Worm (Caenorhabditis elegans): Measurements from ENCODE around the gene hgrs-1.

The hgrs-1 gene

DNA sequence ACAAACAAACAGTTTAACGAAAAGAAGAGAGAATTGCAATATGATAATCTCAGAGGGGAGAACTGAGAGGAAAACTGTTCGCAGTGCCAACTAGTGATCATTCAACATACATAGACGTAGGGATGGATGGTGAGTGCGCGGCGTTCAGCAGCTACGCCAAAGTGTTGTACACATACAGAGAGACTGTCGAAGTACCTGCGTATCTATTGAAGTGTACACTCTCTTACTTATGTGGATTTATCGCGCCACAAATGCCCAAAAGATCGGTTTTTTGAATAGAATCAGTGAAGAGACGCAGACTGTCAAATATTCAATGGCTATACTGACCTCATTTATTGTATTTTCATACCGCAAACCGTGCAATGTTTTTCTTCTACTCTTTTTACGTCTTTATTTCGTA is 35.6 kb downstream of the hgrs-1 start:
- no peak for TF ChIP-seq hmg-4 (GFP tag; optimal IDR thresholded peaks at IDR 0.05)
- no peak for TF ChIP-seq ceh-36 (tag; optimal IDR thresholded peaks at IDR 0.05)
- TF ChIP-seq F13C5.2 (tag; optimal IDR thresholded peaks at IDR 0.05) = no peak
- no peak for TF ChIP-seq ama-1 (optimal IDR thresholded peaks at IDR 0.05)
- TF ChIP-seq B0310.2 (tag; optimal IDR thresholded peaks at IDR 0.05) = no peak
- TF ChIP-seq flt-1 (GFP tag; IDR thresholded peaks at IDR 0.05) = no peak
- no peak for TF ChIP-seq hmbx-1 (tag; optimal IDR thresholded peaks at IDR 0.05)
- TF ChIP-seq hnd-1 (tag; optimal IDR thresholded peaks at IDR 0.05) = no peak
- TF ChIP-seq tra-4 (tag; optimal IDR thresholded peaks at IDR 0.05) = no peak
- TF ChIP-seq tbx-11 (GFP tag; IDR thresholded peaks at IDR 0.05) = no peak
- TF ChIP-seq pes-1 (GFP tag; IDR thresholded peaks at IDR 0.05) = no peak
- no peak for TF ChIP-seq aly-1 (tag; optimal IDR thresholded peaks at IDR 0.05)
- no peak for TF ChIP-seq ceh-13 (GFP tag; optimal IDR thresholded peaks at IDR 0.05)

DNA sequence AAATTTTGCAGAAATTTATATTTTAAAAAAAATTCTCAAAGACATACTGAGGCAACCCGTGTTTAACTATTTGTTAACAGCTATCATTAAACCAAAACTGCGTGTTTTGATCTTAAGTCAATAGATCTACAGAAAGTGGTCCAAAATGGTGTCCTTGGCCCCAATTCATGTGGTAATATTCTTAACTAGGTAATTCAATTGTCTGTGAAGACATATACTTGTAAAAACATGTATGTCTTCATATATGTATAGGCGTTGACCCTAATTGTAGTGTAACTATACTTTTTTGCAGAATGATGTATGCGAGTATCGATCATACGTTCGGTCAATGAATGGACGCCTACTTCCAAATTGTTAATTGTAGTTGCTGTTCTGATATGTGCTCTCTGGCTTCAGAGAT is 36.2 kb downstream of the hgrs-1 start, which contains the start of gene C07G1.15:
TSS of gene C07G1.15 (plus strand) at position 301 of the 400 bp plus-strand sequence.
- TF ChIP-seq aly-1 (tag; optimal IDR thresholded peaks at IDR 0.05) = no peak
- no peak for TF ChIP-seq pes-1 (GFP tag; IDR thresholded peaks at IDR 0.05)
- no peak for TF ChIP-seq sea-1 (GFP tag; conservative IDR thresholded peaks at IDR 0.05)
- no peak for TF ChIP-seq hnd-1 (tag; optimal IDR thresholded peaks at IDR 0.05)
- no peak for TF ChIP-seq F13C5.2 (tag; optimal IDR thresholded peaks at IDR 0.05)
- no peak for TF ChIP-seq tbx-37 (GFP tag; conservative IDR thresholded peaks at IDR 0.05)
- no peak for TF ChIP-seq ceh-36 (tag; optimal IDR thresholded peaks at IDR 0.05)
- no peak for TF ChIP-seq scrt-1 (GFP tag; IDR thresholded peaks at IDR 0.05)
- TF ChIP-seq flt-1 (GFP tag; IDR thresholded peaks at IDR 0.05) = no peak

DNA sequence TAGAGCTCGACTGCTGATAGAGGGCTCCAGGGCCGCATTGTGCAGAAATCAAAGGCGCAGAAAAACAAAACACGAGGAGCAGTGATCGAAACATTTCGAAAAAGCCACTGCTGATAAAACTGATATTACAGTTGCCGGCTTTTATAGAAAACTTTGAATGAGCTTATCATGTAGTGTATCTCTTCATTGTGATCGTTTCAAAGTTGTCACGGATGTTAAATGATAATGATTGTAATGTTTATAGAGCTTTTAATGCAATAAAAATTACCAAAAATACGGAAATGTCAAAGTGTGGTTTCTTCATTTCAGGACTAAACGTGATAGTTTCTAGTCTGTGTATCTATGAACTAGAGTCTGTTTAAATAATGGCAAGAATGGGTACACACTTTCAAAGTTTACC is 37.2 kb downstream of the hgrs-1 start, which contains the start of gene clec-52:
TSS of gene clec-52 (minus strand) at position 101 of the 400 bp plus-strand sequence.
- TF ChIP-seq flt-1 (GFP tag; IDR thresholded peaks at IDR 0.05) = no peak

DNA sequence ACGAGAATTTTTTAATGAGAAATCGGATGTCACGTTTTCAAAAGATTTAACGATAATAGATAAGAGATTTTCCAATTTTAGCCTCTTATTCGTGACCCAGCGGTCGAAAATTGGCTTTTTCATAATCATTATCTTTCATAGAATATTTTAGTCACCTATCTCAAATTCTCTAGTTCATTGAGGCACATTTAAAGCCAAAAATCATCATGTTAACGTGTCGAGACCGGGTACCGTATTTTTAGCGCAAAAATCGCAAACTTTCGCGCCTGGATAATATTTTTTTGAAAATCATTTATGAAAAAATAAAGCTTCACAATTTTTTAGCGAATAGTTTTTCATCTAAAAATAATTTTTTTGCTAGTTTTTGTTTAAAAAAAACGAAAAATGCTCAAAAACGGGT is 39.9 kb downstream of the hgrs-1 start, which contains the start of gene B0218.7:
TSS of gene B0218.7 (minus strand) at position 101 of the 400 bp plus-strand sequence.
- TF ChIP-seq hnd-1 (tag; optimal IDR thresholded peaks at IDR 0.05) (no peak), hmg-4 (GFP tag; optimal IDR thresholded peaks at IDR 0.05) (no peak), F13C5.2 (tag; optimal IDR thresholded peaks at IDR 0.05) (no peak), aly-1 (tag; optimal IDR thresholded peaks at IDR 0.05) (no peak), flt-1 (GFP tag; IDR thresholded peaks at IDR 0.05) (no peak), B0310.2 (tag; optimal IDR thresholded peaks at IDR 0.05) (no peak), tra-4 (tag; optimal IDR thresholded peaks at IDR 0.05) (no peak), pes-1 (GFP tag; IDR thresholded peaks at IDR 0.05) (no peak), ceh-36 (tag; optimal IDR thresholded peaks at IDR 0.05) (no peak), ceh-13 (GFP tag; optimal IDR thresholded peaks at IDR 0.05) (no peak)

DNA sequence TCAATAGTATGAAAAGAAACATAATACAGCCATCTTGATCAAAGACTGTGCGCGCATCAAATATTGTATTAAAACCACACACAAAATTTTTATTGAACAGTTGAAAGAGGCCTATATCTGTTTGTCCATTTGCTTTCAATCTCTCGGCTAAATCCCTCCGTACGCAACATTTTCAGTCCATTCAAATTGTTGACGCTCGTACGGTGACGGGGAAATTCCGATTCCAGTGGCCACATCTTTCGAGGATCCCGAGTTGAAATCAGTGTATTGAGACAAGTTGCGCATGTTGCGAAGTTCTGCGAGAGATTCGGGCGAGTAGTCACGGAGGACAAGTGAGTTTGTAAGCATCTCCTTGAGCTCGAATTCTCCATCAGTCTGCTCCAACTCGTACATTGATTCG is 41.3 kb downstream of the hgrs-1 start:
- no peak for TF ChIP-seq ets-7 (tag; optimal IDR thresholded peaks at IDR 0.05)
- no peak for TF ChIP-seq F13C5.2 (tag; optimal IDR thresholded peaks at IDR 0.05)
- TF ChIP-seq hmbx-1 (tag; optimal IDR thresholded peaks at IDR 0.05) = no peak
- no peak for TF ChIP-seq flt-1 (GFP tag; IDR thresholded peaks at IDR 0.05)
- TF ChIP-seq hnd-1 (tag; optimal IDR thresholded peaks at IDR 0.05) = no peak
- TF ChIP-seq ceh-36 (tag; optimal IDR thresholded peaks at IDR 0.05) = no peak
- no peak for TF ChIP-seq sea-1 (GFP tag; conservative IDR thresholded peaks at IDR 0.05)
- TF ChIP-seq pes-1 (GFP tag; IDR thresholded peaks at IDR 0.05) = no peak
- no peak for TF ChIP-seq B0310.2 (tag; optimal IDR thresholded peaks at IDR 0.05)
- no peak for TF ChIP-seq tbx-37 (GFP tag; conservative IDR thresholded peaks at IDR 0.05)
- TF ChIP-seq scrt-1 (GFP tag; IDR thresholded peaks at IDR 0.05) = no peak
- no peak for TF ChIP-seq ama-1 (optimal IDR thresholded peaks at IDR 0.05)
- no peak for TF ChIP-seq hmg-4 (GFP tag; optimal IDR thresholded peaks at IDR 0.05)

DNA sequence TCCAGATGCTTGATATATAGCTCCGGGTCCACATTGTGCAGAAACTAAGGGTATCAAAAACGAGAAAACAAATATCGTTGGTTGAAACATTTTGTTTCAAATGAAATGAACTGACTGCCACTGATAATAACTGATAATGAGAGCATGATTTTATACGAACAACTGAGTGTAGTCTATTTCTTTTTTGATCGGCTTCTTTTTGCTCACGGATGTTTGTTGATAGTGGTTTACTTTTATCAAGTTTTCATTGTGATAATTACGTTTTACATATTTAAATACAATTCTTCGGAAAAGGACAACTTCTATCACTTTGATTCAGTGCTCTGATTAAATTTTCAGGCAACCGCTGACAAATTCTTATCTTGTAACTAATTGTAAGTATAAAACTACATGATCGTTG is 42.2 kb downstream of the hgrs-1 start, which contains the start of gene clec-51:
TSS of gene clec-51 (minus strand) at position 114 of the 400 bp plus-strand sequence.
- TF ChIP-seq ceh-13 (GFP tag; optimal IDR thresholded peaks at IDR 0.05) = no peak
- no peak for TF ChIP-seq aly-1 (tag; optimal IDR thresholded peaks at IDR 0.05)
- no peak for TF ChIP-seq tra-4 (tag; optimal IDR thresholded peaks at IDR 0.05)
- TF ChIP-seq tbx-11 (GFP tag; IDR thresholded peaks at IDR 0.05) = no peak
- no peak for TF ChIP-seq B0310.2 (tag; optimal IDR thresholded peaks at IDR 0.05)
- no peak for TF ChIP-seq pes-1 (GFP tag; IDR thresholded peaks at IDR 0.05)
- TF ChIP-seq flt-1 (GFP tag; IDR thresholded peaks at IDR 0.05) = no peak
- TF ChIP-seq scrt-1 (GFP tag; IDR thresholded peaks at IDR 0.05) = no peak
- TF ChIP-seq F13C5.2 (tag; optimal IDR thresholded peaks at IDR 0.05) = no peak

DNA sequence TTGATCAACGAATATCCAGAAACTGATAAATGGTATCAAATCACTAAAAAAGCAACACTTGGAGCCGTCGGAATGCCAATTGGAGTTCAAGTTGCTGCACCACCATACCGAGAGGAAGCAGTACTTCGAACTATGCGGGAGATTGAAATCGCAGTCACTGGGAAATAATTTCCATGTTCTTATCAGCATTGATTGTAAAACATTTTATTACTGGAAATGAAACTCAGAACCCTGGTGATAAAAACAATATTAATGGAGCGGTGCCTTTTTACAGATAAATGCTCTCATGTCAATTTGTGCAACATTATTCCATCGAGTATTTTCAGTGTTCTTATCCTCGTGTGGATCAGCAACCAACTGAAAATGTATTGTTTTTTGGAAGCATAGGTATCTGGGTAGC is 44.1 kb downstream of the hgrs-1 start:
- TF ChIP-seq tbx-37 (GFP tag; conservative IDR thresholded peaks at IDR 0.05) = no peak
- TF ChIP-seq tra-4 (tag; optimal IDR thresholded peaks at IDR 0.05) = no peak
- TF ChIP-seq hmbx-1 (tag; optimal IDR thresholded peaks at IDR 0.05) = no peak
- no peak for TF ChIP-seq ceh-36 (tag; optimal IDR thresholded peaks at IDR 0.05)
- no peak for TF ChIP-seq scrt-1 (GFP tag; IDR thresholded peaks at IDR 0.05)
- no peak for TF ChIP-seq hnd-1 (tag; optimal IDR thresholded peaks at IDR 0.05)
- no peak for TF ChIP-seq ama-1 (optimal IDR thresholded peaks at IDR 0.05)
- TF ChIP-seq ceh-13 (GFP tag; optimal IDR thresholded peaks at IDR 0.05) = no peak

DNA sequence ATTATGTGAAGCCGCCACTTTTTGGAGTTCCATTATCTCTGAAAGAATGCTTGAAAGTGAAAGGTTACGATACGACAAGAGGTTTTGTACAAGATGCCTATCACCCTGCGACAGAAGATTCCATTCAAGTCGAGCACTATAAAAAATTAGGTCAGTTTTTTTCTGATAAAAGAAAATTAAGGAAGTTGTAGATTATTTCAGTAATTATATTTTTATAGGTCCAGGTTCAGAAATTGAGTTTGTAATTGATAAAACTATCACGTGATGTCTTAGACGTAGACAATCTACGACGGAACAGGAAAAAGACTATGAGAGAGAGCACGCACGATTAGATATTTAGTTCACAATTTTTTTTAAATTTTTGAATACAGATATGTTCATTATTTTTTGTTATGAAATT is 45.9 kb downstream of the hgrs-1 start:
- no peak for TF ChIP-seq tra-4 (tag; optimal IDR thresholded peaks at IDR 0.05)
- TF ChIP-seq tbx-11 (GFP tag; IDR thresholded peaks at IDR 0.05) = no peak
- no peak for TF ChIP-seq hnd-1 (tag; optimal IDR thresholded peaks at IDR 0.05)
- no peak for TF ChIP-seq ama-1 (optimal IDR thresholded peaks at IDR 0.05)
- TF ChIP-seq hmbx-1 (tag; optimal IDR thresholded peaks at IDR 0.05) = no peak
- no peak for TF ChIP-seq sea-1 (GFP tag; conservative IDR thresholded peaks at IDR 0.05)
- no peak for TF ChIP-seq flt-1 (GFP tag; IDR thresholded peaks at IDR 0.05)
- no peak for TF ChIP-seq tbx-37 (GFP tag; conservative IDR thresholded peaks at IDR 0.05)
- TF ChIP-seq pes-1 (GFP tag; IDR thresholded peaks at IDR 0.05) = no peak
- TF ChIP-seq aly-1 (tag; optimal IDR thresholded peaks at IDR 0.05) = no peak
- no peak for TF ChIP-seq scrt-1 (GFP tag; IDR thresholded peaks at IDR 0.05)
- no peak for TF ChIP-seq ceh-36 (tag; optimal IDR thresholded peaks at IDR 0.05)
- no peak for TF ChIP-seq F13C5.2 (tag; optimal IDR thresholded peaks at IDR 0.05)
- TF ChIP-seq ceh-13 (GFP tag; optimal IDR thresholded peaks at IDR 0.05) = no peak
- TF ChIP-seq ets-7 (tag; optimal IDR thresholded peaks at IDR 0.05) = no peak
- TF ChIP-seq B0310.2 (tag; optimal IDR thresholded peaks at IDR 0.05) = no peak
- TF ChIP-seq hmg-4 (GFP tag; optimal IDR thresholded peaks at IDR 0.05) = no peak

Data from whole organism, early embryonic.